Worm (Caenorhabditis elegans) whole organism, L3 larva: Measurements from ENCODE around the gene gst-29.

Experiments
- R02D3.7 ChIP-seq: fragments of 150-350 bp; optimal IDR thresholded peaks from 2 replicates; lab custom pipeline; 2014; ENCODE audit warnings: missing biosample characterization, missing genetic modification characterization
- ama-1 ChIP-seq: fragments of 150-350 bp; optimal IDR thresholded peaks from 2 replicates; lab custom pipeline; 2018
- ceh-28 ChIP-seq: fragments of 150-350 bp; optimal IDR thresholded peaks from 2 replicates; lab custom pipeline; 2014; ENCODE audit warnings: missing biosample characterization, missing genetic modification reagents, missing genetic modification characterization
- ceh-82 ChIP-seq: fragments of 150-350 bp; optimal IDR thresholded peaks from 2 replicates; lab custom pipeline; 2014; ENCODE audit warnings: missing biosample characterization, missing genetic modification characterization
- ceh-9 ChIP-seq: sonication (generic microtip); optimal IDR thresholded peaks from 2 replicates; lab custom pipeline; 2018; ENCODE audit warnings: missing biosample characterization, missing genetic modification characterization
- daf-12 ChIP-seq: fragments of 150-350 bp; optimal IDR thresholded peaks from 2 replicates; lab custom pipeline; 2014; ENCODE audit warnings: missing biosample characterization, missing genetic modification reagents, missing genetic modification characterization
- egl-5 ChIP-seq: fragments of 150-350 bp; optimal IDR thresholded peaks from 2 replicates; lab custom pipeline; 2017; ENCODE audit warnings: missing biosample characterization, missing genetic modification reagents, missing genetic modification characterization, inconsistent platforms
- elt-1 ChIP-seq: fragments of 150-350 bp; optimal IDR thresholded peaks from 2 replicates; lab custom pipeline; 2014; ENCODE audit warnings: missing biosample characterization, missing genetic modification characterization
- elt-2 ChIP-seq: sonication (generic microtip); optimal IDR thresholded peaks from 2 replicates; lab custom pipeline; 2016; ENCODE audit warnings: missing genetic modification reagents, mild to moderate bottlenecking, missing genetic modification characterization, missing compliant biosample characterization
- elt-3 ChIP-seq, 3 experiments: fragments of 150-350 bp in 1 of 3; sonication (generic microtip) in 2 of 3; optimal IDR thresholded peaks; 2 replicates in 2 of 3; 4 replicates in 1 of 3; lab custom pipeline; 2014 to 2017; ENCODE audit warnings: missing biosample characterization in 3 of 3, missing genetic modification characterization in 3 of 3
- eor-1 ChIP-seq, 2 experiments: fragments of 150-350 bp; optimal IDR thresholded peaks; 2 replicates each; lab custom pipeline; 2014 to 2018; ENCODE audit warnings: missing biosample characterization in 2 of 2, missing genetic modification characterization in 2 of 2
- fkh-10 ChIP-seq: sonication (generic microtip); optimal IDR thresholded peaks from 2 replicates; lab custom pipeline; 2017; ENCODE audit warnings: missing biosample characterization, missing genetic modification reagents, missing genetic modification characterization
- fkh-2 ChIP-seq: fragments of 150-350 bp; optimal IDR thresholded peaks from 2 replicates; lab custom pipeline; 2014; ENCODE audit warnings: missing biosample characterization, missing genetic modification reagents, missing genetic modification characterization
- fos-1 ChIP-seq: fragments of 150-350 bp; optimal IDR thresholded peaks from 2 replicates; lab custom pipeline; 2014; ENCODE audit warnings: missing biosample characterization, missing genetic modification characterization
- hmg-11 ChIP-seq: sonication (generic microtip); optimal IDR thresholded peaks from 2 replicates; lab custom pipeline; 2016; ENCODE audit warnings: missing genetic modification characterization, missing compliant biosample characterization
- jun-1 ChIP-seq: fragments of 150-350 bp; optimal IDR thresholded peaks from 2 replicates; lab custom pipeline; 2014; ENCODE audit warnings: missing biosample characterization, missing genetic modification reagents, missing genetic modification characterization
- lin-39 ChIP-seq: fragments of 150-350 bp; optimal IDR thresholded peaks from 2 replicates; lab custom pipeline; 2018; ENCODE audit warnings: missing biosample characterization, missing genetic modification reagents, missing genetic modification characterization
- lsy-12 ChIP-seq: sonication (generic microtip); optimal IDR thresholded peaks from 2 replicates; lab custom pipeline; 2016; ENCODE audit warnings: mild to moderate bottlenecking, missing genetic modification characterization, missing compliant biosample characterization
- mdl-1 ChIP-seq: fragments of 150-350 bp; optimal IDR thresholded peaks from 2 replicates; lab custom pipeline; 2014; ENCODE audit warnings: missing biosample characterization, missing genetic modification characterization
- mml-1 ChIP-seq: fragments of 150-350 bp; sonication (generic microtip); optimal IDR thresholded peaks from 3 replicates; lab custom pipeline; 2014; ENCODE audit warnings: missing biosample characterization, missing genetic modification characterization
- nfya-1 ChIP-seq: sonication (generic microtip); optimal IDR thresholded peaks from 2 replicates; lab custom pipeline; 2017; ENCODE audit warnings: missing genetic modification characterization, mild to moderate bottlenecking, missing compliant biosample characterization, antibody characterized with exemption, moderate library complexity; ENCODE audit not compliant: insufficient read depth
- nhr-11 ChIP-seq: fragments of 150-350 bp; optimal IDR thresholded peaks from 2 replicates; lab custom pipeline; 2014; ENCODE audit warnings: missing biosample characterization, missing genetic modification characterization
- nhr-12 ChIP-seq: fragments of 150-350 bp; optimal IDR thresholded peaks from 2 replicates; lab custom pipeline; 2014; ENCODE audit warnings: missing biosample characterization, missing genetic modification characterization
- nhr-23 ChIP-seq: fragments of 150-350 bp; optimal IDR thresholded peaks from 2 replicates; lab custom pipeline; 2014; ENCODE audit warnings: missing biosample characterization, missing genetic modification reagents, missing genetic modification characterization
- nhr-237 ChIP-seq: fragments of 150-350 bp; optimal IDR thresholded peaks from 2 replicates; lab custom pipeline; 2014; ENCODE audit warnings: missing biosample characterization, missing genetic modification characterization
- nhr-25 ChIP-seq: sonication (generic microtip); optimal IDR thresholded peaks from 2 replicates; lab custom pipeline; 2017; ENCODE audit warnings: missing biosample characterization, missing genetic modification characterization
- nhr-28 ChIP-seq: fragments of 150-350 bp; optimal IDR thresholded peaks from 2 replicates; lab custom pipeline; 2014; ENCODE audit warnings: missing biosample characterization, missing genetic modification characterization
- nhr-43 ChIP-seq: sonication (generic microtip); optimal IDR thresholded peaks from 2 replicates; lab custom pipeline; 2016; ENCODE audit warnings: mild to moderate bottlenecking, missing genetic modification characterization, missing compliant biosample characterization; ENCODE audit not compliant: poor library complexity, severe bottlenecking
- nhr-76 ChIP-seq: fragments of 150-350 bp; sonication (generic microtip); optimal IDR thresholded peaks from 5 replicates; lab custom pipeline; 2014; ENCODE audit warnings: missing biosample characterization, missing genetic modification characterization
- nhr-77 ChIP-seq: fragments of 150-350 bp; optimal IDR thresholded peaks from 2 replicates; lab custom pipeline; 2014; ENCODE audit warnings: missing biosample characterization, missing genetic modification characterization
- pha-4 ChIP-seq: fragments of 150-350 bp; optimal IDR thresholded peaks from 2 replicates; lab custom pipeline; 2014; ENCODE audit warnings: missing biosample characterization, missing genetic modification reagents, missing genetic modification characterization
- pqm-1 ChIP-seq: fragments of 150-350 bp; optimal IDR thresholded peaks from 2 replicates; lab custom pipeline; 2017; ENCODE audit warnings: missing biosample characterization, missing genetic modification characterization, inconsistent platforms
- sea-2 ChIP-seq: fragments of 150-350 bp; sonication (generic microtip); optimal IDR thresholded peaks from 4 replicates; lab custom pipeline; 2014; ENCODE audit warnings: missing biosample characterization, missing genetic modification reagents, missing genetic modification characterization
- skn-1 ChIP-seq: fragments of 150-350 bp; optimal IDR thresholded peaks from 2 replicates; lab custom pipeline; 2014; ENCODE audit warnings: missing biosample characterization, missing genetic modification characterization
- snpc-4 ChIP-seq: fragments of 150-350 bp; optimal IDR thresholded peaks from 2 replicates; lab custom pipeline; 2014; ENCODE audit warnings: missing biosample characterization, missing genetic modification characterization
- tbx-2 ChIP-seq: sonication (generic microtip); optimal IDR thresholded peaks from 2 replicates; lab custom pipeline; 2016; ENCODE audit warnings: mild to moderate bottlenecking, missing genetic modification characterization, missing compliant biosample characterization
- unc-39 ChIP-seq: sonication (generic microtip); optimal IDR thresholded peaks from 4 replicates; lab custom pipeline; 2017; ENCODE audit warnings: missing biosample characterization, missing genetic modification characterization
- unc-62 ChIP-seq: fragments of 150-350 bp; sonication (generic microtip); optimal IDR thresholded peaks from 4 replicates; lab custom pipeline; 2014; ENCODE audit warnings: missing biosample characterization, missing genetic modification reagents, missing genetic modification characterization
- zag-1 ChIP-seq: fragments of 150-350 bp; optimal IDR thresholded peaks from 2 replicates; lab custom pipeline; 2014; ENCODE audit warnings: missing biosample characterization, missing genetic modification characterization
- ztf-4 ChIP-seq: fragments of 150-350 bp; optimal IDR thresholded peaks from 2 replicates; lab custom pipeline; 2014; ENCODE audit warnings: missing biosample characterization, missing genetic modification characterization

gst-29 gene

ce11 chrII:15208874-15209273, 39.2 kb upstream of the gst-29 start:
- TF ChIP-seq ceh-9 (tag; lab: Kevin White, UChicago) (no peak), fkh-10 (GFP tag; lab: Kevin White, UChicago) (no peak), mdl-1 (tag; lab: Kevin White, UChicago) (no peak), daf-12 (tag; lab: Kevin White, UChicago) (no peak), tbx-2 (tag; lab: Kevin White, UChicago) (no peak), elt-1 (no peak), unc-39 (no peak)

DNA sequence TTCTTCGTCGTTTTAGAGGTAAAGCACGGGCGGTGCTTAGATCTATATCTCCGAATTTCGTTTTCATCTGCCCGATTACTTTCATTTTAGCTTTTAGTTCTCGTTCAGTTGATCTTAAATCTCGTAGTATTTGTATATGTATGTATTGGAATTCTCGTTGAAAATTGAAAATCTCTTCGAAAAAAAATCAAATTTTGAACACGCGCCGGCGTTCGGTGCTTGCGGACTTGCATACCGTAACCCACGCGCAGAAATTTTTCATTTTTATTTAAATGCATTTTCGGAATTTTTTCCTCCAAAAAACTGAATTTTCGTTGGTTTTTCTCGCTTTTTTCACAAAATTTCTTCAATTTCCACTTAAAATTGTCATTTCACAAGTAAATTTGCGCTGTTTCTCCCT, 38.5 kb upstream of the gst-29 start:
- TF ChIP-seq egl-5 (tag; lab: Kevin White, UChicago) (no peak), elt-3 (tag; optimal IDR thresholded peaks at IDR 0.05; lab: Kevin White, UChicago) (no peak), nhr-25 (tag; lab: Kevin White, UChicago) (peak; percentile 20), mml-1 (tag; lab: Kevin White, UChicago) (no peak), eor-1 (tag; optimal IDR thresholded peaks at IDR 0.05; lab: Kevin White, UChicago) (no peak)

DNA sequence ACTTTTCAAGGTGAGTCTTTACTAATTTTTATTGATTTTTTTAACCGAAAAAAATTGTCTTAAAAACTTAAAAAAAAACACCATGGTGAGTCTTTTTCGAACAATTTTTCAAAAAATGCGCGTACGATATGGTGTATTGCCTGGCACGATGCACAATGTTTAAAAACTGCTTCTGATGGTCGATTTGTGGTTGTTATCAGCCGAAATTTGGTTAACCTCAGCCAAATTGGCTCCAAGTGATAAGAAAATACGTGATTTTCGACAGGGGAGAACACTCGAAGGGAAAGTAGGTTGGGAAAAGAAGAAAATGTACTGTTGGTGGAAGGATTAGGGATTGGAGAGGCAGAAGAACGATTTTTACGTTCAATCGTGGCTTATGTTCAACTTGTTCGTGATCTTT, 37.9 kb upstream of the gst-29 start:
- TF ChIP-seq elt-1: no peak
- TF ChIP-seq sea-2 (GFP tag; lab: Kevin White, UChicago): no peak
- TF ChIP-seq ama-1 (lab: Kevin White, UChicago): peak; percentile 42
- TF ChIP-seq fkh-10 (GFP tag; lab: Kevin White, UChicago): no peak
- TF ChIP-seq fos-1 (tag; lab: Kevin White, UChicago): no peak
- no peak for TF ChIP-seq nhr-23
- TF ChIP-seq elt-2 (tag; lab: Kevin White, UChicago): peak; percentile 67
- peak; percentile 40 for TF ChIP-seq pha-4 (tag; lab: Kevin White, UChicago)
- no peak for TF ChIP-seq skn-1 (tag; lab: Kevin White, UChicago)
- no peak for TF ChIP-seq ceh-9 (tag; lab: Kevin White, UChicago)
- TF ChIP-seq egl-5 (tag; lab: Kevin White, UChicago): no peak
- no peak for TF ChIP-seq R02D3.7
- TF ChIP-seq unc-62 (GFP tag; lab: Kevin White, UChicago): no peak
- no peak for TF ChIP-seq nhr-12 (tag; lab: Kevin White, UChicago)
- no peak for TF ChIP-seq nhr-237 (tag; lab: Kevin White, UChicago)
- TF ChIP-seq nhr-76 (tag; lab: Kevin White, UChicago): no peak
- TF ChIP-seq nhr-28 (tag; lab: Kevin White, UChicago): no peak
- no peak for TF ChIP-seq mdl-1 (tag; lab: Kevin White, UChicago)
- TF ChIP-seq nhr-25 (tag; lab: Kevin White, UChicago): no peak
- TF ChIP-seq ztf-4 (tag; lab: Kevin White, UChicago): no peak
- no peak for TF ChIP-seq unc-39
- no peak for TF ChIP-seq fkh-2
- TF ChIP-seq nhr-43 (tag; lab: Kevin White, UChicago): no peak
- TF ChIP-seq hmg-11 (tag; lab: Kevin White, UChicago): no peak
- no peak for TF ChIP-seq ceh-82 (tag; lab: Kevin White, UChicago)
- no peak for TF ChIP-seq eor-1 (tag; optimal IDR thresholded peaks at IDR 0.05; lab: Kevin White, UChicago)

DNA sequence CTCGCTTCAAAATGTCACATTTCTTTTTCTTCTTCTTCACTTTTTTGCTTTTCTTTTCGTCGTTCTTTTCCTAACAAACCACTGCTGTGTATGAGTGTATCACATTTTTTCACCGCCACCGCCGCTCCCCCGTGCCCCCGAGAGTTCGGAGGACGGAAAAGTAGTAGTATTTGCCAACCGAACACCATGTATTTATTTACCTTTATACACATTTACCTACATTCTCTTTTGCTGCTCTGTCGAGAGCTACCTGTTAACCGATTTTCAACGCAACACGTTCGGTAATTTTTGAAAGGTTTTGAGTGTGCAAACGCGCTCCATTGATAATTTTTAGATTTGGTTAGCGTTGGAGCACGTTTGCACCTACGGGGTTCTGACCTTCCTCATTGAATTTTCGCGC, 36.6 kb upstream of the gst-29 start:
- no peak for TF ChIP-seq mdl-1 (tag; lab: Kevin White, UChicago)
- peak; percentile 69 for TF ChIP-seq pha-4 (tag; lab: Kevin White, UChicago)

DNA sequence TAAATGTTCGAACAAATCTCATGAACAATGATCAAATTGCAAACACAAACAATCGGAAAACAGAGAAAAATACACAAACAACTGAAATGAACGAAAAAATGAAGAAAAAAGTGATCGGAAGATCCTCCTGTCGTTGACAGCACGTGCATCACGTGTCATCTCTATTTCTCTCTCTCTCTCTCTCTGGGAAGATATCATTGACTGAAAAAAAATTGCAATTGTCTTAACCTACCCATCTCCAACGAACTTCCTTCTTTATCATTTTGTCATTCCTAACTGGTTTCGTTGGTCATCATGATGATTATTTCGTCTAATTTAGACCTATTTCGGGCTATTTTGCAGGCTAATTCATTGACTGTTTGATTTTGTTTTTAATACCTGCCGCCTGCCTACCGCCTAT, 35.7 kb upstream of the gst-29 start:
- TF ChIP-seq ceh-82 (tag; lab: Kevin White, UChicago): no peak
- TF ChIP-seq fkh-10 (GFP tag; lab: Kevin White, UChicago): no peak
- TF ChIP-seq egl-5 (tag; lab: Kevin White, UChicago): no peak
- no peak for TF ChIP-seq snpc-4 (tag; lab: Kevin White, UChicago)
- TF ChIP-seq mdl-1 (tag; lab: Kevin White, UChicago): peak; percentile 27
- TF ChIP-seq tbx-2 (tag; lab: Kevin White, UChicago): no peak
- TF ChIP-seq elt-3 (tag; optimal IDR thresholded peaks at IDR 0.05; lab: Kevin White, UChicago): no peak
- TF ChIP-seq elt-1: no peak
- TF ChIP-seq nhr-23: peak; percentile 65
- TF ChIP-seq nhr-43 (tag; lab: Kevin White, UChicago): peak; percentile 38
- TF ChIP-seq lsy-12 (tag; lab: Kevin White, UChicago): no peak
- no peak for TF ChIP-seq nhr-237 (tag; lab: Kevin White, UChicago)
- peak; percentile 18 for TF ChIP-seq jun-1 (tag; lab: Kevin White, UChicago)
- TF ChIP-seq nhr-25 (tag; lab: Kevin White, UChicago): peak; percentile 77
- TF ChIP-seq nfya-1 (tag; lab: Kevin White, UChicago): peak; percentile 30
- no peak for TF ChIP-seq sea-2 (GFP tag; lab: Kevin White, UChicago)
- no peak for TF ChIP-seq R02D3.7
- no peak for TF ChIP-seq ceh-9 (tag; lab: Kevin White, UChicago)
- TF ChIP-seq lin-39 (tag; lab: Kevin White, UChicago): peak; percentile 15
- peak; percentile 8 for TF ChIP-seq mml-1 (tag; lab: Kevin White, UChicago)
- TF ChIP-seq eor-1 (tag; optimal IDR thresholded peaks at IDR 0.05; lab: Kevin White, UChicago): no peak
- TF ChIP-seq ama-1 (lab: Kevin White, UChicago): no peak
- TF ChIP-seq nhr-77: no peak
- no peak for TF ChIP-seq nhr-11
- TF ChIP-seq elt-2 (tag; lab: Kevin White, UChicago): no peak
- TF ChIP-seq skn-1 (tag; lab: Kevin White, UChicago): no peak
- no peak for TF ChIP-seq nhr-28 (tag; lab: Kevin White, UChicago)
- no peak for TF ChIP-seq ceh-28 (tag; lab: Kevin White, UChicago)
- no peak for TF ChIP-seq fos-1 (tag; lab: Kevin White, UChicago)
- no peak for TF ChIP-seq hmg-11 (tag; lab: Kevin White, UChicago)
- no peak for TF ChIP-seq zag-1 (tag; lab: Kevin White, UChicago)
- TF ChIP-seq pqm-1 (tag; lab: Kevin White, UChicago): no peak
- TF ChIP-seq pha-4 (tag; lab: Kevin White, UChicago): peak; percentile 12
